Fruit fly (Drosophila melanogaster) whole organism, adult: Measurements from ENCODE around the gene SmB.

Source experiments
- CG11617 ChIP-seq: fragments of 200-800 bp; sonication (Bioruptor generic); optimal IDR thresholded peaks from 2 replicates; lab custom pipeline; 2017; ENCODE audit warnings: mild to moderate bottlenecking, missing biosample characterization, missing genetic modification reagents, missing genetic modification characterization
- CG12768 ChIP-seq: fragments of 200-800 bp; sonication (Bioruptor generic); optimal IDR thresholded peaks from 2 replicates; lab custom pipeline; 2017; ENCODE audit warnings: missing biosample characterization, missing genetic modification characterization, mild to moderate bottlenecking, moderate library complexity, missing genetic modification reagents
- CG14711 ChIP-seq: fragments of 200-800 bp; sonication (Bioruptor generic); optimal IDR thresholded peaks from 2 replicates; lab custom pipeline; 2018; ENCODE audit warnings: missing biosample characterization, mild to moderate bottlenecking, missing genetic modification characterization, moderate library complexity
- CG1620 ChIP-seq: fragments of 200-800 bp; sonication (Bioruptor generic); optimal IDR thresholded peaks from 2 replicates; lab custom pipeline; 2016; ENCODE audit warnings: missing biosample characterization, missing genetic modification characterization
- CG33017 ChIP-seq: fragments of 200-800 bp; sonication (Bioruptor generic); optimal IDR thresholded peaks from 2 replicates; lab custom pipeline; 2018; ENCODE audit warnings: missing biosample characterization, mild to moderate bottlenecking, missing genetic modification characterization, moderate library complexity
- CG5204 ChIP-seq: fragments of 200-800 bp; sonication (Bioruptor generic); optimal IDR thresholded peaks from 2 replicates; lab custom pipeline; 2016; ENCODE audit warnings: missing biosample characterization, missing genetic modification characterization
- CG7045 ChIP-seq: fragments of 200-800 bp; sonication (Bioruptor generic); optimal IDR thresholded peaks from 2 replicates; lab custom pipeline; 2017; ENCODE audit warnings: missing biosample characterization, mild to moderate bottlenecking, missing genetic modification characterization
- CG7101 ChIP-seq: fragments of 200-800 bp; sonication (Bioruptor generic); optimal IDR thresholded peaks from 2 replicates; lab custom pipeline; 2018; ENCODE audit warnings: missing biosample characterization, mild to moderate bottlenecking, missing genetic modification characterization, moderate library complexity
- Clk ChIP-seq: fragments of 200-800 bp; sonication (Bioruptor generic); optimal IDR thresholded peaks from 2 replicates; lab custom pipeline; 2017; ENCODE audit warnings: missing biosample characterization, missing genetic modification characterization
- Crg-1 ChIP-seq: fragments of 200-800 bp; sonication (Bioruptor generic); optimal IDR thresholded peaks from 2 replicates; lab custom pipeline; 2016; ENCODE audit warnings: missing biosample characterization, missing genetic modification characterization
- Hr96 ChIP-seq: fragments of 200-800 bp; sonication (Bioruptor generic); optimal IDR thresholded peaks from 2 replicates; lab custom pipeline; 2016; ENCODE audit warnings: missing biosample characterization, missing genetic modification characterization
- Mnt ChIP-seq: fragments of 200-800 bp; sonication (Bioruptor generic); optimal IDR thresholded peaks from 2 replicates; lab custom pipeline; 2016; ENCODE audit warnings: missing biosample characterization, mild to moderate bottlenecking, missing genetic modification characterization
- bab1 ChIP-seq: fragments of 200-800 bp; sonication (Bioruptor generic); optimal IDR thresholded peaks from 3 replicates; lab custom pipeline; 2019; ENCODE audit warnings: missing biosample characterization, mild to moderate bottlenecking, missing genetic modification characterization, moderate library complexity
- cic ChIP-seq: fragments of 200-800 bp; sonication (Bioruptor generic); optimal IDR thresholded peaks from 2 replicates; lab custom pipeline; 2017; ENCODE audit warnings: missing biosample characterization, mild to moderate bottlenecking, missing genetic modification characterization, moderate library complexity
- cnc ChIP-seq, 2 experiments: fragments of >200 bp; optimal IDR thresholded peaks; 2 replicates each; lab custom pipeline; 2017
- kay ChIP-seq: fragments of 200-800 bp; sonication (Bioruptor generic); peaks from one replicate; lab custom pipeline; 2016; ENCODE audit warnings: missing biosample characterization, missing genetic modification characterization, borderline replicate concordance
- ovo ChIP-seq: fragments of 200-800 bp; sonication (Bioruptor generic); optimal IDR thresholded peaks from 2 replicates; lab custom pipeline; 2016; ENCODE audit warnings: missing biosample characterization, missing genetic modification characterization
- pad ChIP-seq: fragments of 200-800 bp; sonication (Bioruptor generic); optimal IDR thresholded peaks from 3 replicates; lab custom pipeline; 2017; ENCODE audit warnings: missing biosample characterization, missing genetic modification characterization, mild to moderate bottlenecking, moderate library complexity, missing genetic modification reagents
- tj ChIP-seq: fragments of 200-800 bp; sonication (Bioruptor generic); optimal IDR thresholded peaks from 3 replicates; lab custom pipeline; 2017; ENCODE audit warnings: missing biosample characterization, mild to moderate bottlenecking, missing genetic modification characterization, moderate library complexity
- toe ChIP-seq: fragments of 200-800 bp; sonication (Bioruptor generic); optimal IDR thresholded peaks from 2 replicates; lab custom pipeline; 2016; ENCODE audit warnings: missing biosample characterization, missing genetic modification characterization

Gene SmB

dm6 chr2L:10395642-10396487 lies 30.6 kb downstream of the SmB start, which contains the start of gene Mdh1:
Mdh1 (minus strand) TSS chr2L:10396332.
- TF ChIP-seq kay (GFP tag; lab: Kevin White, UChicago) (peak; percentile 79), bab1 (GFP tag; lab: Kevin White, UChicago) (peak; percentile 32), CG5204 (GFP tag; lab: Kevin White, UChicago) (no peak), Mnt (GFP tag; lab: Kevin White, UChicago) (peak; percentile 28), CG12768 (GFP tag; lab: Kevin White, UChicago) (peak; percentile 19), CG14711 (tag; lab: Kevin White, UChicago) (no peak), CG11617 (GFP tag; lab: Kevin White, UChicago) (peak; percentile 5), CG33017 (tag; lab: Kevin White, UChicago) (peak; percentile 25)

- no peak for TF ChIP-seq bab1 (GFP tag; lab: Kevin White, UChicago)
- no peak for TF ChIP-seq CG11617 (GFP tag; lab: Kevin White, UChicago)
- peak; percentile 96 for TF ChIP-seq tj (GFP tag; lab: Kevin White, UChicago)
Observed at dm6 chr2L:10395035-10395434, 31.4 kb downstream of the SmB start.

- TF ChIP-seq CG7101 (tag; lab: Kevin White, UChicago) (no peak), ovo (GFP tag; lab: Kevin White, UChicago) (no peak)
Observed at dm6 chr2L:10393467-10393866, 33.0 kb downstream of the SmB start.

dm6 chr2L:10387869-10388726 lies 38.3 kb downstream of the SmB start, which contains the start of gene da:
da (plus strand) TSS chr2L:10388105.
- TF ChIP-seq CG14711 (tag; lab: Kevin White, UChicago) (peak; percentile 63), CG11617 (GFP tag; lab: Kevin White, UChicago) (peak; percentile 74), CG1620 (peak; percentile 70), ovo (GFP tag; lab: Kevin White, UChicago) (no peak), Clk (GFP tag; lab: Kevin White, UChicago) (no peak), Crg-1 (GFP tag; lab: Kevin White, UChicago) (peak; percentile 33), pad (GFP tag; lab: Kevin White, UChicago) (peak; percentile 28), tj (GFP tag; lab: Kevin White, UChicago) (peak; percentile 30), CG7101 (tag; lab: Kevin White, UChicago) (peak; percentile 62), kay (GFP tag; lab: Kevin White, UChicago) (peak; percentile 99), Hr96 (no peak), cic (peak; percentile 45), CG33017 (tag; lab: Kevin White, UChicago) (peak; percentile 49), Mnt (GFP tag; lab: Kevin White, UChicago) (peak; percentile 69), CG12768 (GFP tag; lab: Kevin White, UChicago) (peak; percentile 52), bab1 (GFP tag; lab: Kevin White, UChicago) (peak; percentile 21), CG5204 (GFP tag; lab: Kevin White, UChicago) (no peak), toe (no peak), CG7045 (GFP tag; lab: Kevin White, UChicago) (peak; percentile 53), cnc (optimal IDR thresholded peaks at IDR 0.05; lab: Kevin White, UChicago) (no peak)

dm6 chr2L:10386824-10387223 lies 39.6 kb downstream of the SmB start:
- TF ChIP-seq CG7101 (tag; lab: Kevin White, UChicago) (no peak), cnc (optimal IDR thresholded peaks at IDR 0.05; lab: Kevin White, UChicago) (no peak), tj (GFP tag; lab: Kevin White, UChicago) (no peak), bab1 (GFP tag; lab: Kevin White, UChicago) (no peak), Mnt (GFP tag; lab: Kevin White, UChicago) (no peak), Clk (GFP tag; lab: Kevin White, UChicago) (no peak), ovo (GFP tag; lab: Kevin White, UChicago) (no peak)

dm6 chr2L:10386208-10386805 lies 40.1 kb downstream of the SmB start, which contains the start of the genes Cdk1 and mRpS7:
Cdk1 (minus strand) TSS chr2L:10386262.
mRpS7 (plus strand) TSS chr2L:10386662.
- TF ChIP-seq ovo (GFP tag; lab: Kevin White, UChicago): no peak
- peak; percentile 37 for TF ChIP-seq pad (GFP tag; lab: Kevin White, UChicago)
- TF ChIP-seq Clk (GFP tag; lab: Kevin White, UChicago): peak; percentile 36
- peak; percentile 34 for TF ChIP-seq Mnt (GFP tag; lab: Kevin White, UChicago)
- peak; percentile 40 for TF ChIP-seq tj (GFP tag; lab: Kevin White, UChicago)
- no peak for TF ChIP-seq cic
- peak; percentile 59 for TF ChIP-seq CG14711 (tag; lab: Kevin White, UChicago)
- TF ChIP-seq toe: no peak
- TF ChIP-seq kay (GFP tag; lab: Kevin White, UChicago): peak; percentile 82
- no peak for TF ChIP-seq Hr96
- TF ChIP-seq Crg-1 (GFP tag; lab: Kevin White, UChicago): peak; percentile 21
- TF ChIP-seq CG7045 (GFP tag; lab: Kevin White, UChicago): peak; percentile 74
- TF ChIP-seq CG12768 (GFP tag; lab: Kevin White, UChicago): peak; percentile 62
- peak; percentile 40 for TF ChIP-seq CG1620
- no peak for TF ChIP-seq CG5204 (GFP tag; lab: Kevin White, UChicago)
- TF ChIP-seq CG7101 (tag; lab: Kevin White, UChicago): peak; percentile 64
- TF ChIP-seq CG33017 (tag; lab: Kevin White, UChicago): peak; percentile 52
- TF ChIP-seq cnc (optimal IDR thresholded peaks at IDR 0.05; lab: Kevin White, UChicago): no peak
- TF ChIP-seq bab1 (GFP tag; lab: Kevin White, UChicago): peak; percentile 9
- peak; percentile 74 for TF ChIP-seq CG11617 (GFP tag; lab: Kevin White, UChicago)
